Fruit fly (Drosophila melanogaster): ENCODE measurements around the gene RpL10.

Gene RpL10

DNA sequence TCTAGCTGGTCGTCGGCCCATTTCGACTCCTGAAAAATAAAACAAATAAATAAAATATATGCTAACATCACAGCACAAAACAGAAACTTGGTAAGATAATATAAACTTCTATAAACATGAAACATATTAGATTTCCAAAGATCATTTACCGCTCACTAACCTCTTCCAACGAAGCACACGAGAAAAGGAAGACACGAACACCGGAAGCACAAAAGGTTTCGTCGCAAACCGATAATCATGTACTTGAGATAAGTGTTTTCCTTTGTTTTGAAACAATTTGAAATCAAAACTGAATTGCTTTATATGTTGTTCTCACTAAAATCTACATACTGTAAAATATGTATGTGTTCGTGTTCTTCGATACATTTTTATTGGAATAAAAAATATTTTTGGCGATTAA lies at the start of gene RpL10:
Gene RpL10, minus strand, starts transcription at position 195 of the 400 bp plus-strand sequence.
- TF ChIP-seq CG17801 (GFP tag; optimal IDR thresholded peaks at IDR 0.05; ENCODE audit: partially characterized antibody) = peak; percentile 77

DNA sequence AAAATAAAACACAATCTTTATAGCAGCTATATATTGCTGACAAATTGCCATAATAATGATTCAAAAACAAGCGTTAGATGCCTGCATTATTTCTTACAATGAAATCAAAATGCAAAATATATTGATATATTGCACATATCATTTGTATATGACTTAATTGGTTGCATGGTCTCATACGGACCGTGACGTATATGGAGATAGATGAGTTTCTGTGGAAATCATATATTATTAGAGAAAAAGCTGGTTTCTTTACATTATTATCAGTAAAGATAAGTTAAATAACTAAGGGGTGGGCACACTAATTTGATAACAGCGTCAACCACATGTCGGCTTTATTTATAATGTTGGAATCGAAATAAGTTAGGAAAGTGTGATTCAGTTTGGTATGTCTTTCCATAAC lies 30.5 kb upstream of the RpL10 start, which contains the start of gene CG33217:
Gene CG33217, plus strand, starts transcription at position 290 of the 400 bp plus-strand sequence.
- no peak for TF ChIP-seq CG17801 (GFP tag; optimal IDR thresholded peaks at IDR 0.05; ENCODE audit: partially characterized antibody)

DNA sequence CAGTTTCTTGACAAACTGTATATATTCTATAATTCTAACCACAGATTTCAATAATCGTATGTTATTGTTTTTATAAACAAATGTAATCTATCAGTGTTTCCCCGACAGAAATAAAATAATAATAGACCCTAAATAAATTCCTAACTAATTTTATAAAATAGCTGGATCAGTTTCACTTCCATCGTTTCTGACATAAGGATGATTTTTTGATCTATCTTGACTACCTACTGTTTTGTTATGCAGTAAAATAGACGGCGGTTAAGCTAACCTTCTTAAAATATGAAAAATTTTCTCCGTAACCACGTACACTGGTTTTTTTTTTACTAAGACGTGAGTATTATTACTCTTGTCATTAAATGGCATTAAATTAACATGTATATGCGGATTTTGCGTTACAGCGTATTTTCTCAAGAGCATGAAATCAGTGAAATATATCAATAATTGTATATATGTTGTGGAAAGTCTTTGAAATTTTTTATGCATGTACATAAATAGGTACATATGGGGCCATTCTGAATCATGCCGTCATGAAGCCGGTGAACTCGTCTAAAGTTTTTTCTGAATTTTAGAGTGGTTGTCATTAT lies 4.2 kb upstream of the RpL10 start:
- no peak for TF ChIP-seq CG17801 (GFP tag; optimal IDR thresholded peaks at IDR 0.05; ENCODE audit: partially characterized antibody)

DNA sequence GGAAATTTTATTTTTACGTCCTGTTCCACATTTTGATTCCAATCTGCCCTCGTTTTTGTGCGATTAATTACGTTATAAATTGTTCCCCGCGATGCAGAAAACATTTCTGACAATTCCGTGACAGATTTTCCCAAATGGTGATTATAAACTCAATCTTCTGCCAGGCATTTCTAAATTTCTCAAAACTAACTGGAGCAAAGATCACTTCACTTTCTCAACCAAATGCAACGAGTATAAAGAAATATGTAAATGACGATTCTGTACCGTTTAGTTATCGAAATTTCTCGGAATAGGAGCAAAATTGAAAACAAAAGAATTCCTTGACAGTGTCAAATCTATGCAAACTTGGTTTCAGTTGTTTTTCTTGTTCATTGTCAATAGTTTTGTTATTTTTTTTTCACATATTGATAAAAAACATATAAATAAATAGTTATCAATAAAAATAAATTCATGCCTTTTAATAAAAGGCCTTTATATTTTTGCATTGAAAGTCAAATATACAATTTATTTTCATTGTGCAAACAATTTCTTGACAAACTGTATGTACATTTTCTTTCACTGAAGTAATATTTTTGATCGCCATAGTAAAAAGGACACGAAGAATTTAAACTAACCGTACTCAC lies 1.6 kb upstream of the RpL10 start, which contains the start of gene CkIIalpha:
Gene CkIIalpha, plus strand, starts transcription at position 270 of the 623 bp plus-strand sequence.
- no peak for TF ChIP-seq CG17801 (GFP tag; optimal IDR thresholded peaks at IDR 0.05; ENCODE audit: partially characterized antibody)

DNA sequence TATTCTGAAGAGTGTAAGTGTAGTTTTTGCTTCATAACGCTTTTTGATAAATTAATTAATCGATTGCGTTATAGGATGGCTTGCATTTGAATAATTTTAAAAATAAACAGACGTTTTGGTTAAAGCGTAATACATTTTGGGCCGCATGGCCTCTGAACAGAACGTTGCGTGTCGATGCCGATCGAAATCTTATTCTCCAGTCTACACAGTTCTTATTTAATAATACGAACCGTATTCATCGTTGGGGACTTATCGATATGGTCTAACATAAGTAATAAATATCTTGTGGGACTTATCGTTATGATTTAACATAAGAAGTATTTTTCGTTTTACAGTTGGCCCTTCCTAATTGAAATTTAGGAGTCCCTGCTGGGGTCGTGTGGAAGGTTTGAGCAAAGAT lies 6.3 kb downstream of the RpL10 start:
- no peak for TF ChIP-seq CG17801 (GFP tag; optimal IDR thresholded peaks at IDR 0.05; ENCODE audit: partially characterized antibody)

DNA sequence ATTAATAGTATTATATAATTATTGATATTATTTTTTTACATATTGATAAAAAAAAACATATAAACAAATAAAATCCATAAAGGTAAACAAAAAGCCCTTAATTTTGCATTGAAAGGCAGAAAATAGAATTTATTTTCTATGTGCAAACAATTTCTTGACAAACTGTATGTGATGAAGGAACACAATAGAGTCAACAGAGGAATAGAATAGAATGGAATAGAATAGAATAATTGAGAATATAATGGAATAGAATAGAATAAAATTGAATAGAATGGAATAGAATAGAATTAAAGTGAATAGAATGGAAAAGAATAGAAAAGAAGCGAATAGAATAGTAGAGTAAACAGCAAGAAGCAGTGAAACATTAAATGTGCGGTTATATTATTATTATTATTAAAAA lies 14.0 kb downstream of the RpL10 start:
- TF ChIP-seq CG17801 (GFP tag; optimal IDR thresholded peaks at IDR 0.05; ENCODE audit: partially characterized antibody) = no peak

Data from ovary, adult (tissue).